Worm (Caenorhabditis elegans): ENCODE results near the gene R09A8.1.

Gene R09A8.1

DNA sequence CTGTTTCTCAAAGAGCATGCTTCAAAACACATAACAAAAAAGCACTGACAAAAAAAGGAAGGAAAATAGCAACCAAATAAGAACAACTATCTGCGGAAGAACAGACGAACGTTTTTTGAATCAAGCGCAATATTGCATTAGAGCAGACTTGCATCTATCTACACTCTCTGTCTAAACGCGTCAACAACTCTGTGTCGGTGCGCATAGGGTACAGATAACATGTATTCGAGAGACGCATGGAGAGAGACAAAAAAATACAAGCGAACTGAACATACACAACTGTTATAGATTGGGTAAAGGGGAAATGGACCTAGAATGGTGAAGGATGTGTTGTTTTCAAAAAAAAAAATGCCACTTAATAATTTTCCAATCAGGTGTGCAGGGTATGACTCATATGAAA, 21.5 kb downstream of the R09A8.1 start (continued):
- TF ChIP-seq akir-1 (GFP tag; optimal IDR thresholded peaks at IDR 0.05) = no peak
- TF ChIP-seq rec-8 (tag; optimal IDR thresholded peaks at IDR 0.05) = no peak
- no peak for TF ChIP-seq F22D6.2 (tag; optimal IDR thresholded peaks at IDR 0.05)
- TF ChIP-seq aptf-3 (GFP tag; IDR thresholded peaks at IDR 0.05) = no peak
- no peak for TF ChIP-seq F33H1.4 (GFP tag; IDR thresholded peaks at IDR 0.05)
- no peak for TF ChIP-seq cebp-1 (GFP tag; IDR thresholded peaks at IDR 0.05)
- TF ChIP-seq cebp-1 (tag; optimal IDR thresholded peaks at IDR 0.05) = peak; percentile 43
- no peak for TF ChIP-seq dpl-1 (GFP tag; optimal IDR thresholded peaks at IDR 0.05)
- no peak for TF ChIP-seq ccch-3 (GFP tag; optimal IDR thresholded peaks at IDR 0.05)
- TF ChIP-seq let-607 (tag; optimal IDR thresholded peaks at IDR 0.05) = peak in 1 of 2 experiments; percentile 9
- no peak for TF ChIP-seq F57C9.4 (tag; optimal IDR thresholded peaks at IDR 0.05)
- TF ChIP-seq F49E8.2 (tag; optimal IDR thresholded peaks at IDR 0.05; ENCODE audit: insufficient read depth) = no peak
- TF ChIP-seq attf-5 (GFP tag; optimal IDR thresholded peaks at IDR 0.05) = peak; percentile 42
- peak; percentile 35 for TF ChIP-seq lin-40 (tag; optimal IDR thresholded peaks at IDR 0.05)
- no peak for TF ChIP-seq lag-1 (GFP tag; IDR thresholded peaks at IDR 0.05)
- TF ChIP-seq nhr-80 (tag; optimal IDR thresholded peaks at IDR 0.05) = peak; percentile 84
- peak; percentile 78 for TF ChIP-seq mcd-1 (GFP tag; IDR thresholded peaks at IDR 0.05)
- no peak for TF ChIP-seq Y79H2A.3 (GFP tag; conservative IDR thresholded peaks at IDR 0.05)
- TF ChIP-seq xnd-1 (tag; optimal IDR thresholded peaks at IDR 0.05) = no peak
- no peak for TF ChIP-seq F55B11.4 (tag; optimal IDR thresholded peaks at IDR 0.05; ENCODE audit: borderline replicate concordance, insufficient read depth)
- TF ChIP-seq madf-10 (tag; optimal IDR thresholded peaks at IDR 0.05) = no peak
- TF ChIP-seq unc-62 (GFP tag; optimal IDR thresholded peaks at IDR 0.05) = no peak
- no peak for TF ChIP-seq T26A5.8 (tag; optimal IDR thresholded peaks at IDR 0.05)
- no peak for TF ChIP-seq zim-3 (tag; optimal IDR thresholded peaks at IDR 0.05)
- no peak for TF ChIP-seq nhr-27 (tag; optimal IDR thresholded peaks at IDR 0.05)
- no peak for TF ChIP-seq snpc-1.1 (tag; optimal IDR thresholded peaks at IDR 0.05; ENCODE audit: insufficient read depth)
- no peak for TF ChIP-seq ets-4 (GFP tag; optimal IDR thresholded peaks at IDR 0.05)
- no peak for TF ChIP-seq F10E7.11 (tag; optimal IDR thresholded peaks at IDR 0.05)
- no peak for TF ChIP-seq ztf-3 (GFP tag; optimal IDR thresholded peaks at IDR 0.05)
- TF ChIP-seq rcor-1 (GFP tag; IDR thresholded peaks at IDR 0.05) = no peak
- no peak for TF ChIP-seq hmg-20 (GFP tag; IDR thresholded peaks at IDR 0.05)
- TF ChIP-seq hlh-26 (GFP tag; conservative IDR thresholded peaks at IDR 0.05) = no peak

DNA sequence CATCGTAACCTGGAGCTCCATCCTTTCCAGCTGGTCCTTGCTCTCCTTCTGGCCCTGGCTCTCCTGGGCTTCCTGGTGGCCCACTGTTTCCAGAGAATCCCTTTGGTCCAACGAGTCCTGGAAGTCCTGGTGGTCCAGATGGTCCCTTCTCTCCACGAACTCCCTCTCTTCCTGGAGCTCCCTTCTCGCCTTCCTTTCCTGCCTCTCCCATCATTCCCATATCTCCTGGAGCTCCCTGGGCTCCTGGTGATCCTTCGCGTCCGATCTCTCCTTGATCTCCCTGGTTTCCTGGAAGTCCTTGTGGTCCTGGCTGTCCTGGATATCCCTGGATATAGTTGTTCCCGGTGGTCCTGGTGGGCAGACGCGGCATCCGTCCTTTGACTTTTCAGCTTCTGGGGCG, 22.7 kb downstream of the R09A8.1 start:
- no peak for TF ChIP-seq ztf-22 (GFP tag; optimal IDR thresholded peaks at IDR 0.05)
- TF ChIP-seq cebp-1 (GFP tag; IDR thresholded peaks at IDR 0.05) = no peak
- no peak for TF ChIP-seq cebp-1 (tag; optimal IDR thresholded peaks at IDR 0.05)
- 0 out of 2 replicates have a peak, but pooled peaks have one; percentile 36 for TF ChIP-seq egl-18 (GFP tag; IDR thresholded peaks at IDR 0.05)
- TF ChIP-seq snpc-1.3 (tag; optimal IDR thresholded peaks at IDR 0.05; ENCODE audit: insufficient read depth) = no peak
- TF ChIP-seq zfh-2 (GFP tag; conservative IDR thresholded peaks at IDR 0.05) = peak; percentile 80
- no peak for TF ChIP-seq hmg-20 (GFP tag; IDR thresholded peaks at IDR 0.05)
- TF ChIP-seq egrh-3 (GFP tag; IDR thresholded peaks at IDR 0.05) = peak; percentile 66; the same call in 1 of the 2 replicates
- TF ChIP-seq bed-1 (GFP tag; IDR thresholded peaks at IDR 0.05) = 0 out of 2 replicates have a peak, but pooled peaks have one; percentile 15
